Worm (Caenorhabditis elegans) whole organism, late embryonic: ENCODE measurements around the gene spds-1.

Experiments used
- F13H6.1 ChIP-seq: sonication (generic microtip); optimal IDR thresholded peaks from 2 replicates; lab custom pipeline; 2016; ENCODE audit warnings: missing genetic modification characterization, missing compliant biosample characterization
- K02D7.2 ChIP-seq: sonication (generic microtip); optimal IDR thresholded peaks from 2 replicates; lab custom pipeline; 2017; ENCODE audit warnings: mild to moderate bottlenecking, missing genetic modification characterization, missing compliant biosample characterization
- K09A11.1 ChIP-seq: sonication (generic microtip); optimal IDR thresholded peaks from 2 replicates; lab custom pipeline; 2017; ENCODE audit warnings: antibody characterized with exemption, mild to moderate bottlenecking, missing genetic modification characterization, missing compliant biosample characterization; ENCODE audit not compliant: insufficient read depth
- T23F11.4 ChIP-seq: fragments of 200-800 bp; sonication (Bioruptor generic); optimal IDR thresholded peaks from 2 replicates; lab custom pipeline; 2018; ENCODE audit warnings: mild to moderate bottlenecking, missing genetic modification characterization, missing compliant biosample characterization
- Y22D7AL.16 ChIP-seq: sonication (generic microtip); optimal IDR thresholded peaks from 2 replicates; lab custom pipeline; 2016; ENCODE audit warnings: missing genetic modification characterization, missing compliant biosample characterization
- ceh-14 ChIP-seq: sonication (generic microtip); optimal IDR thresholded peaks from 2 replicates; lab custom pipeline; 2016; ENCODE audit warnings: missing genotype, missing genetic modification characterization, missing compliant biosample characterization
- ceh-18 ChIP-seq: sonication (generic microtip); optimal IDR thresholded peaks from 2 replicates; lab custom pipeline; 2016; ENCODE audit warnings: missing genetic modification characterization, missing compliant biosample characterization
- ceh-2 ChIP-seq: sonication (generic microtip); optimal IDR thresholded peaks from 2 replicates; lab custom pipeline; 2016; ENCODE audit warnings: missing genotype, missing genetic modification characterization, missing compliant biosample characterization
- ceh-22 ChIP-seq: sonication (generic microtip); optimal IDR thresholded peaks from 2 replicates; lab custom pipeline; 2017; ENCODE audit warnings: missing biosample characterization, missing genetic modification characterization
- ceh-24 ChIP-seq: sonication (generic microtip); optimal IDR thresholded peaks from 2 replicates; lab custom pipeline; 2016; ENCODE audit warnings: mild to moderate bottlenecking, missing genetic modification characterization, missing compliant biosample characterization
- ceh-30 ChIP-seq: fragments of 150-350 bp; optimal IDR thresholded peaks from 2 replicates; lab custom pipeline; 2014; ENCODE audit warnings: missing biosample characterization, missing genetic modification characterization
- ceh-31 ChIP-seq: sonication (generic microtip); optimal IDR thresholded peaks from 2 replicates; lab custom pipeline; 2016; ENCODE audit warnings: missing genetic modification characterization, missing compliant biosample characterization
- ceh-48 ChIP-seq: sonication (generic microtip); optimal IDR thresholded peaks from 2 replicates; lab custom pipeline; 2016; ENCODE audit warnings: missing genetic modification characterization, inconsistent platforms, missing compliant biosample characterization
- che-1 ChIP-seq: sonication (generic microtip); optimal IDR thresholded peaks from 2 replicates; lab custom pipeline; 2016; ENCODE audit warnings: mild to moderate bottlenecking, missing genetic modification characterization, missing compliant biosample characterization
- dmd-4 ChIP-seq: sonication (generic microtip); optimal IDR thresholded peaks from 2 replicates; lab custom pipeline; 2016; ENCODE audit warnings: borderline replicate concordance, missing genetic modification characterization, missing compliant biosample characterization
- dve-1 ChIP-seq: sonication (generic microtip); optimal IDR thresholded peaks from 2 replicates; lab custom pipeline; 2017; ENCODE audit warnings: antibody characterized with exemption, mild to moderate bottlenecking, missing genetic modification characterization, missing compliant biosample characterization
- elt-2 ChIP-seq: sonication (generic microtip); optimal IDR thresholded peaks from 2 replicates; lab custom pipeline; 2016; ENCODE audit warnings: missing genetic modification reagents, missing genetic modification characterization, missing compliant biosample characterization
- elt-4 ChIP-seq: sonication (generic microtip); optimal IDR thresholded peaks from 2 replicates; lab custom pipeline; 2016; ENCODE audit warnings: missing genetic modification characterization, missing compliant biosample characterization
- eyg-1 ChIP-seq: sonication (generic microtip); optimal IDR thresholded peaks from 2 replicates; lab custom pipeline; 2016; ENCODE audit warnings: missing genotype, missing genetic modification characterization, missing compliant biosample characterization
- fkh-6 ChIP-seq: sonication (generic microtip); optimal IDR thresholded peaks from 2 replicates; lab custom pipeline; 2016; ENCODE audit warnings: missing genetic modification characterization, missing compliant biosample characterization
- hlh-15 ChIP-seq: sonication (generic microtip); optimal IDR thresholded peaks from 2 replicates; lab custom pipeline; 2016; ENCODE audit warnings: missing genetic modification characterization, missing compliant biosample characterization
- lin-11 ChIP-seq: fragments of 200-800 bp; sonication (Bioruptor generic); optimal IDR thresholded peaks from 2 replicates; lab custom pipeline; 2018; ENCODE audit warnings: mild to moderate bottlenecking, missing genetic modification characterization, missing compliant biosample characterization
- madf-2 ChIP-seq: sonication (generic microtip); optimal IDR thresholded peaks from 2 replicates; lab custom pipeline; 2017; ENCODE audit warnings: missing genetic modification characterization, missing compliant biosample characterization
- mec-3 ChIP-seq: sonication (generic microtip); optimal IDR thresholded peaks from 2 replicates; lab custom pipeline; 2016; ENCODE audit warnings: borderline replicate concordance, missing genetic modification characterization, missing compliant biosample characterization
- nhr-232 ChIP-seq: sonication (generic microtip); optimal IDR thresholded peaks from 2 replicates; lab custom pipeline; 2016; ENCODE audit warnings: missing genetic modification characterization, missing compliant biosample characterization
- odd-2 ChIP-seq: sonication (generic microtip); optimal IDR thresholded peaks from 2 replicates; lab custom pipeline; 2017; ENCODE audit warnings: antibody characterized with exemption, mild to moderate bottlenecking, missing genetic modification characterization, missing compliant biosample characterization
- pag-3 ChIP-seq: sonication (generic microtip); optimal IDR thresholded peaks from 2 replicates; lab custom pipeline; 2016; ENCODE audit warnings: missing compliant biosample characterization, missing genetic modification characterization, borderline replicate concordance
- pat-9 ChIP-seq: fragments of 200-800 bp; sonication (Bioruptor generic); optimal IDR thresholded peaks from 2 replicates; lab custom pipeline; 2018; ENCODE audit warnings: mild to moderate bottlenecking, missing genetic modification characterization, moderate library complexity, missing compliant biosample characterization
- pha-4 ChIP-seq: fragments of 150-350 bp; optimal IDR thresholded peaks from 2 replicates; lab custom pipeline; 2018; ENCODE audit warnings: missing biosample characterization, missing genetic modification reagents, missing genetic modification characterization
- pros-1 ChIP-seq: fragments of 150-350 bp; optimal IDR thresholded peaks from 2 replicates; lab custom pipeline; 2014; ENCODE audit warnings: missing biosample characterization, missing genetic modification reagents, missing genetic modification characterization
- ref-2 ChIP-seq: sonication (generic microtip); optimal IDR thresholded peaks from 2 replicates; lab custom pipeline; 2016; ENCODE audit warnings: missing genetic modification characterization, missing compliant biosample characterization
- rnt-1 ChIP-seq: sonication (generic microtip); optimal IDR thresholded peaks from 2 replicates; lab custom pipeline; 2016; ENCODE audit warnings: missing genetic modification characterization, missing compliant biosample characterization
- sox-2 ChIP-seq: fragments of 200-800 bp; sonication (Bioruptor generic); IDR thresholded peaks from 2 replicates; pipeline ENCODE4 v1.3.6; 2022; ENCODE audit warnings: missing genetic modification reagents, missing genetic modification characterization, missing compliant biosample characterization
- sox-4 ChIP-seq: sonication (generic microtip); optimal IDR thresholded peaks from 2 replicates; lab custom pipeline; 2017; ENCODE audit warnings: mild to moderate bottlenecking, missing genetic modification characterization, inconsistent platforms, missing compliant biosample characterization
- syd-9 ChIP-seq: sonication (generic microtip); optimal IDR thresholded peaks from 2 replicates; lab custom pipeline; 2016; ENCODE audit warnings: mild to moderate bottlenecking, missing genetic modification characterization, moderate library complexity, missing compliant biosample characterization
- tbx-7 ChIP-seq: sonication (generic microtip); optimal IDR thresholded peaks from 2 replicates; lab custom pipeline; 2016; ENCODE audit warnings: missing genotype, missing genetic modification characterization, missing compliant biosample characterization
- unc-42 ChIP-seq: sonication (generic microtip); optimal IDR thresholded peaks from 2 replicates; lab custom pipeline; 2016; ENCODE audit warnings: missing genotype, missing genetic modification characterization, missing compliant biosample characterization
- zip-5 ChIP-seq: sonication (generic microtip); optimal IDR thresholded peaks from 2 replicates; lab custom pipeline; 2016; ENCODE audit warnings: missing genetic modification characterization, missing compliant biosample characterization
- ztf-16 ChIP-seq: sonication (generic microtip); optimal IDR thresholded peaks from 2 replicates; lab custom pipeline; 2017; ENCODE audit warnings: missing genetic modification characterization, missing compliant biosample characterization

spds-1 gene

DNA sequence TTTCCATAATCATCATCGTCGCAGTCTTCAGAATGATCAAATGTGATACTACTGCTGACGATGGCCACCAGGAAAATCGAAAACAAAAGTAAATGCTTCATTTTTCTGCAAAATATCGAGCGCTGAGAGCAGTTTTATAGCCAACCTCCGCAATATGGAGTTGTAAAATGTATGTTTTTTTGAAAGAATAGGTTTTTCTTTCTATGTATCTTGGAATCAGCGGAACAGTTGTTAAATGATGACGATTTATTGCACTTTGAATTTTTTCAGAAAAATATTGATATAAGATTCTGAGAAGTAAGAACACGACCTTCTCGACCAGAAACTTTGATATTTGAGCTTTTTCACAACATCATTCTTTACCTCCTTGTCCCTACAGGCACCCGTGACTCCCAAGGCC lies 22.2 kb downstream of the spds-1 start, which contains the start of gene Y46G5A.23:
TSS of gene Y46G5A.23 (minus strand) at position 101 of the 400 bp plus-strand sequence.
- no peak for TF ChIP-seq ceh-14 (tag; lab: Kevin White, UChicago)
- no peak for TF ChIP-seq T23F11.4 (GFP tag; lab: Kevin White, UChicago)
- TF ChIP-seq fkh-6 (tag; lab: Kevin White, UChicago): no peak
- TF ChIP-seq ceh-2 (tag; lab: Kevin White, UChicago): no peak
- no peak for TF ChIP-seq elt-4 (tag; lab: Kevin White, UChicago)

DNA sequence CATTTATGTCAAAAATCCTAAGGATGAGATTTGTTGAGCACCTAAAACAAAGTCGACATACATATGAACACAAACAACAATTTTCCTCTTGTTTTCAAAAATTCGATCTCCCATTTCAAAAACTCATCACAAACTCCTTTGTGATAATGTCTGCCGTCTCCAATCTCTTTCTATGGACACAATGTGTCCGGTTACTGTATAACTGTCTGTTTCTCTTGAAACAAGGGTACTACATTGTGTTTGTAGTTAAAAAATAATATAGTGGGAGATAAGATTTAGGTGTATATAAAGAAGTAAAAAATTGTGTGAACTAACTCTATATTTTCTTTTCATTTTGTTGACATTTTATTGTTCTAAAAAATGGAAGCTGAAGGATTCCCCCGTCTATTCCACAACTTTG lies 23.6 kb downstream of the spds-1 start, which contains the start of gene bcmo-1:
TSS of gene bcmo-1 (plus strand) at position 330 of the 400 bp plus-strand sequence.
- TF ChIP-seq ceh-18 (tag; lab: Kevin White, UChicago) (no peak), pros-1 (no peak), madf-2 (no peak), Y22D7AL.16 (no peak), eyg-1 (tag; lab: Kevin White, UChicago) (no peak), pha-4 (tag; lab: Kevin White, UChicago) (no peak), ref-2 (tag; lab: Kevin White, UChicago) (no peak), ztf-16 (no peak), ceh-31 (tag; lab: Kevin White, UChicago) (no peak), elt-4 (tag; lab: Kevin White, UChicago) (no peak), zip-5 (tag; lab: Kevin White, UChicago) (no peak), pat-9 (no peak), unc-42 (no peak), odd-2 (tag; lab: Kevin White, UChicago) (no peak)
- TF ChIP-seq, all 69 proteins: peak for 0

DNA sequence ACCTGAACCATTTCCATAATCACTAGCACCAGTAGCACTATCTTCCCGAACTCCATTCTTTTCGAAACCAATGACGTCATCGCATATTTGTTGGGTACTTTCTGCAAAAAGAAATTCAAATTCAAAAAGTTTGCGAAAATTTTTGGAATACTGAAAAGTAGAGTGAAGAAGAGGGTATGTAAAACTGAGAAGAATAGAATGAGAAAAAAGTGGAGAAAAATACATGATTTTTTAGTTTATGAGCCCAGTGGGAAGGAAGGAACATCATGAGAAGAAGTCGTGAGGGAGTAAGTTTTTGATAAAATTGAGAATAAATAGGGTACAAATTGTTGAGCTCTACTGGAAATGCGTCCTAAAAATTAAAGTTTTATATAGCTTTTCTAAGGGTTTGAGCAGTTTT lies 33.4 kb downstream of the spds-1 start, which contains the start of gene lgc-35:
TSS of gene lgc-35 (minus strand) at position 101 of the 400 bp plus-strand sequence.
- TF ChIP-seq unc-42: no peak
- TF ChIP-seq rnt-1 (tag; lab: Kevin White, UChicago): no peak
- no peak for TF ChIP-seq dmd-4
- no peak for TF ChIP-seq mec-3 (tag; lab: Kevin White, UChicago)
- no peak for TF ChIP-seq ceh-31 (tag; lab: Kevin White, UChicago)
- TF ChIP-seq ceh-14 (tag; lab: Kevin White, UChicago): no peak
- TF ChIP-seq syd-9 (tag; lab: Kevin White, UChicago): no peak
- TF ChIP-seq che-1: no peak
- TF ChIP-seq ceh-18 (tag; lab: Kevin White, UChicago): no peak
- TF ChIP-seq elt-2 (tag; lab: Kevin White, UChicago): no peak
- no peak for TF ChIP-seq T23F11.4 (GFP tag; lab: Kevin White, UChicago)
- TF ChIP-seq odd-2 (tag; lab: Kevin White, UChicago): no peak
- no peak for TF ChIP-seq ceh-30 (tag; lab: Kevin White, UChicago)
- TF ChIP-seq sox-4 (tag; lab: Kevin White, UChicago): no peak
- no peak for TF ChIP-seq pag-3 (tag; lab: Kevin White, UChicago)
- TF ChIP-seq dve-1 (tag; lab: Kevin White, UChicago): no peak
- no peak for TF ChIP-seq lin-11 (tag; lab: Kevin White, UChicago)

DNA sequence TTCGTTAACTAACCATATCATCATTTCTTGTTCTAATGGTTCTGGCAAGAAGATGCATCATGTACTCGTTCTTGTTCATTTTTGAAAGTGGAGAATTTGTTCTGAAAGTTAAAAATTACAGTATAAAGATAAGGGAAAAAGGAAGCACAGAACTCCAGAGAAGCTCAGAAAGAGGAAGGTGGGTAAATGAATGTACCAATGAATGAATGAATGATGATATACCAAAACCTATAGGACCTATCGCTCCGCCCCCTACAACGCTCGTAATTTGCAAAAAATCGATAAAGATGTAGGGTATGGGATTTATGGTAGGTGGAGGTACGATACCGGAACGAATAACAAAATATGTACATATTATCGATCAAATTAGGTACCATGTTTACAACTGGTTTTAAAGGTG lies 41.0 kb downstream of the spds-1 start, which contains the start of gene pes-10:
TSS of gene pes-10 (minus strand) at position 101 of the 400 bp plus-strand sequence.
- TF ChIP-seq hlh-15 (tag; lab: Kevin White, UChicago): no peak
- no peak for TF ChIP-seq ceh-30 (tag; lab: Kevin White, UChicago)
- TF ChIP-seq tbx-7 (tag; lab: Kevin White, UChicago): no peak
- TF ChIP-seq ceh-48 (tag; lab: Kevin White, UChicago): no peak
- no peak for TF ChIP-seq ceh-22
- TF ChIP-seq mec-3 (tag; lab: Kevin White, UChicago): no peak
- TF ChIP-seq elt-4 (tag; lab: Kevin White, UChicago): no peak
- no peak for TF ChIP-seq nhr-232 (tag; lab: Kevin White, UChicago)
- no peak for TF ChIP-seq F13H6.1 (tag; lab: Kevin White, UChicago)
- no peak for TF ChIP-seq sox-4 (tag; lab: Kevin White, UChicago)
- no peak for TF ChIP-seq rnt-1 (tag; lab: Kevin White, UChicago)
- TF ChIP-seq ceh-24 (tag; lab: Kevin White, UChicago): no peak
- TF ChIP-seq lin-11 (tag; lab: Kevin White, UChicago): no peak
- TF ChIP-seq Y22D7AL.16: no peak
- no peak for TF ChIP-seq sox-2 (GFP tag; lab: Robert Waterston, UW)
- TF ChIP-seq syd-9 (tag; lab: Kevin White, UChicago): no peak
- TF ChIP-seq che-1: no peak
- TF ChIP-seq K09A11.1 (tag; lab: Kevin White, UChicago): no peak
- TF ChIP-seq ztf-16: no peak
- no peak for TF ChIP-seq K02D7.2 (tag; lab: Kevin White, UChicago)
